Worm (Caenorhabditis elegans) whole organism, L3 larva: ENCODE results near the gene msp-59.

ENCODE experiments used
- elt-2 ChIP-seq: sonication (generic microtip); optimal IDR thresholded peaks from 2 replicates; lab custom pipeline; 2016; ENCODE audit warnings: missing genetic modification reagents, mild to moderate bottlenecking, missing genetic modification characterization, missing compliant biosample characterization
- jun-1 ChIP-seq: fragments of 150-350 bp; optimal IDR thresholded peaks from 2 replicates; lab custom pipeline; 2014; ENCODE audit warnings: missing biosample characterization, missing genetic modification reagents, missing genetic modification characterization
- lin-39 ChIP-seq: fragments of 150-350 bp; optimal IDR thresholded peaks from 2 replicates; lab custom pipeline; 2018; ENCODE audit warnings: missing biosample characterization, missing genetic modification reagents, missing genetic modification characterization
- mml-1 ChIP-seq: fragments of 150-350 bp; sonication (generic microtip); optimal IDR thresholded peaks from 3 replicates; lab custom pipeline; 2014; ENCODE audit warnings: missing biosample characterization, missing genetic modification characterization
- pqm-1 ChIP-seq: fragments of 150-350 bp; optimal IDR thresholded peaks from 2 replicates; lab custom pipeline; 2017; ENCODE audit warnings: missing biosample characterization, missing genetic modification characterization, inconsistent platforms
- unc-39 ChIP-seq: sonication (generic microtip); optimal IDR thresholded peaks from 4 replicates; lab custom pipeline; 2017; ENCODE audit warnings: missing biosample characterization, missing genetic modification characterization
- ztf-11 ChIP-seq: fragments of 150-350 bp; optimal IDR thresholded peaks from 2 replicates; lab custom pipeline; 2014; ENCODE audit warnings: missing biosample characterization, missing genetic modification characterization

- no peak for TF ChIP-seq pqm-1 (tag; lab: Kevin White, UChicago)
- no peak for TF ChIP-seq ztf-11 (tag; lab: Kevin White, UChicago)
- TF ChIP-seq unc-39 (tag; lab: Kevin White, UChicago): no peak
- TF ChIP-seq jun-1 (tag; lab: Kevin White, UChicago): no peak
- no peak for TF ChIP-seq elt-2 (tag; lab: Kevin White, UChicago)
- no peak for TF ChIP-seq lin-39 (tag; lab: Kevin White, UChicago)
- TF ChIP-seq mml-1: no peak
Measured at ce11 chrIV:5297436-5298012, 15.4 kb downstream of the msp-59 start, which contains the start of the genes ZK354.6 and msp-113.
